Worm (Caenorhabditis elegans): ENCODE measurements around the gene osm-3.

- no peak for TF ChIP-seq W03F9.2 (tag; optimal IDR thresholded peaks at IDR 0.05)
- no peak for TF ChIP-seq him-1 (tag; optimal IDR thresholded peaks at IDR 0.05)
- TF ChIP-seq dao-5 (tag; optimal IDR thresholded peaks at IDR 0.05): no peak
Observed at ce11 chrIV:3797442-3797841, 3.4 kb downstream of the osm-3 start.
